Fruit fly (Drosophila melanogaster) whole organism, embryonic: Measurements from ENCODE around the gene CG31897.

Source experiments
- Awh ChIP-seq: fragments of 200-800 bp; sonication (Bioruptor generic); IDR thresholded peaks from 2 replicates; pipeline ENCODE4, ENCODE4 v1.3.6; 2022; ENCODE audit warnings: missing biosample characterization, missing genetic modification characterization
- B-H1 ChIP-seq: fragments of 200-800 bp; sonication (Bioruptor generic); IDR thresholded peaks from 3 replicates; pipeline ENCODE4 v1.3.6; 2022; ENCODE audit warnings: missing biosample characterization, missing genetic modification characterization
- CG10543 ChIP-seq: fragments of 200-800 bp; sonication (Bioruptor generic); optimal IDR thresholded peaks from 3 replicates; lab custom pipeline; 2017; ENCODE audit warnings: missing biosample characterization, mild to moderate bottlenecking, missing genetic modification characterization, moderate library complexity
- CG12769 ChIP-seq: fragments of 200-800 bp; sonication (Bioruptor generic); optimal IDR thresholded peaks from 2 replicates; lab custom pipeline; 2019; ENCODE audit warnings: missing biosample characterization, mild to moderate bottlenecking, missing genetic modification characterization, moderate library complexity
- CG13123 ChIP-seq: fragments of 200-800 bp; sonication (Bioruptor generic); optimal IDR thresholded peaks from 2 replicates; lab custom pipeline; 2016; ENCODE audit warnings: missing biosample characterization, missing genetic modification characterization
- CG13624 ChIP-seq: fragments of 200-800 bp; sonication (Bioruptor generic); optimal IDR thresholded peaks from 2 replicates; lab custom pipeline; 2016; ENCODE audit warnings: missing biosample characterization, missing genetic modification characterization
- CG15073 ChIP-seq: fragments of 200-800 bp; sonication (Bioruptor generic); optimal IDR thresholded peaks from 2 replicates; lab custom pipeline; 2016; ENCODE audit warnings: missing biosample characterization, missing genetic modification characterization
- CG16815 ChIP-seq: fragments of 200-800 bp; sonication (Bioruptor generic); optimal IDR thresholded peaks from 3 replicates; lab custom pipeline; 2017; ENCODE audit warnings: missing biosample characterization, mild to moderate bottlenecking, missing genetic modification characterization
- CG2199 ChIP-seq: fragments of 200-800 bp; sonication (Bioruptor generic); IDR thresholded peaks from 3 replicates; pipeline ENCODE4 v1.3.6; 2022; ENCODE audit warnings: missing biosample characterization, missing genetic modification characterization
- CG32767 ChIP-seq: fragments of 200-800 bp; sonication (Bioruptor generic); IDR thresholded peaks from 2 replicates; pipeline ENCODE4 v1.3.6; 2022; ENCODE audit warnings: missing biosample characterization, missing genetic modification characterization
- CG3407 ChIP-seq: fragments of 200-800 bp; sonication (Bioruptor generic); optimal IDR thresholded peaks from 2 replicates; lab custom pipeline; 2018; ENCODE audit warnings: missing biosample characterization, mild to moderate bottlenecking, missing genetic modification characterization
- CG34376 ChIP-seq: fragments of 200-800 bp; sonication (Bioruptor generic); optimal IDR thresholded peaks from 2 replicates; lab custom pipeline; 2018; ENCODE audit warnings: missing biosample characterization, mild to moderate bottlenecking, missing genetic modification characterization
- CG4730 ChIP-seq: fragments of 200-800 bp; sonication (Bioruptor generic); IDR thresholded peaks from 2 replicates; pipeline ENCODE4 v1.3.6; 2022; ENCODE audit warnings: missing biosample characterization, missing genetic modification characterization
- CG5953 ChIP-seq: fragments of 200-800 bp; sonication (Bioruptor generic); IDR thresholded peaks from 2 replicates; pipeline ENCODE4 v1.3.6; 2022; ENCODE audit warnings: missing biosample characterization, missing genetic modification characterization
- CG6791 ChIP-seq: fragments of 200-800 bp; sonication (Bioruptor generic); IDR thresholded peaks from 3 replicates; pipeline ENCODE4 v1.3.6; 2022; ENCODE audit warnings: missing biosample characterization, missing genetic modification characterization; ENCODE audit not compliant: partially characterized antibody
- CG6813 ChIP-seq: fragments of 200-800 bp; sonication (Bioruptor generic); optimal IDR thresholded peaks from 2 replicates; lab custom pipeline; 2017; ENCODE audit warnings: missing biosample characterization, missing genetic modification characterization, mild to moderate bottlenecking, moderate library complexity, missing genetic modification reagents
- CG8924 ChIP-seq: fragments of 200-800 bp; optimal IDR thresholded peaks from 3 replicates; lab custom pipeline; 2019; ENCODE audit warnings: missing biosample characterization, mild to moderate bottlenecking, missing genetic modification characterization, moderate library complexity
- CG8944 ChIP-seq: fragments of 200-800 bp; sonication (Bioruptor generic); optimal IDR thresholded peaks from 3 replicates; lab custom pipeline; 2016; ENCODE audit warnings: missing biosample characterization, missing genetic modification characterization
- Dbx ChIP-seq: fragments of 200-800 bp; sonication (Bioruptor generic); IDR thresholded peaks from 3 replicates; pipeline ENCODE4 v1.3.6; 2022; ENCODE audit warnings: missing biosample characterization, missing genetic modification characterization
- Doc3 ChIP-seq: fragments of 200-800 bp; sonication (Bioruptor generic); IDR thresholded peaks from 3 replicates; pipeline ENCODE4 v1.3.6; 2022; ENCODE audit warnings: missing biosample characterization, missing genetic modification characterization; ENCODE audit not compliant: partially characterized antibody
- Dp ChIP-seq: fragments of 200-800 bp; sonication (Bioruptor generic); optimal IDR thresholded peaks from 2 replicates; lab custom pipeline; 2018; ENCODE audit warnings: missing biosample characterization, mild to moderate bottlenecking, missing genetic modification characterization, moderate library complexity
- Fer3 ChIP-seq: fragments of 200-800 bp; sonication (Bioruptor generic); optimal IDR thresholded peaks from 2 replicates; lab custom pipeline; 2018; ENCODE audit warnings: missing biosample characterization, mild to moderate bottlenecking, missing genetic modification characterization, moderate library complexity
- Hr3 ChIP-seq: fragments of 200-800 bp; sonication (Bioruptor generic); optimal IDR thresholded peaks from 3 replicates; lab custom pipeline; 2016; ENCODE audit warnings: missing biosample characterization, missing genetic modification characterization
- Hr78 ChIP-seq, 2 experiments: fragments of 200-800 bp in 1 of 2; fragments of >200 bp in 1 of 2; sonication (Bioruptor generic) in 1 of 2; optimal IDR thresholded peaks; 2 replicates each; lab custom pipeline; 2017 to 2019; ENCODE audit warnings: missing biosample characterization in 2 of 2, missing genetic modification characterization in 2 of 2, mild to moderate bottlenecking in 1 of 2, moderate library complexity in 1 of 2
- Lpt ChIP-seq: fragments of >200 bp; optimal IDR thresholded peaks from 2 replicates; lab custom pipeline; 2018; ENCODE audit warnings: missing biosample characterization, missing genetic modification characterization
- Mes4 ChIP-seq: fragments of 200-800 bp; sonication (Bioruptor generic); optimal IDR thresholded peaks from 2 replicates; lab custom pipeline; 2016; ENCODE audit warnings: missing biosample characterization, missing genetic modification characterization
- NFAT ChIP-seq: fragments of 200-800 bp; sonication (Bioruptor generic); IDR thresholded peaks from 2 replicates; pipeline ENCODE4 v1.3.6; 2022; ENCODE audit warnings: missing biosample characterization, missing genetic modification characterization
- Ravus ChIP-seq: fragments of 200-800 bp; sonication (Bioruptor generic); IDR thresholded peaks from 2 replicates; pipeline ENCODE4 v1.3.6; 2022; ENCODE audit warnings: missing biosample characterization, missing genetic modification characterization
- Six4 ChIP-seq: fragments of 200-800 bp; sonication (Bioruptor generic); optimal IDR thresholded peaks from 2 replicates; lab custom pipeline; 2016; ENCODE audit warnings: missing biosample characterization, missing genetic modification characterization
- Sry-β ChIP-seq: fragments of 200-800 bp; sonication (Bioruptor generic); optimal IDR thresholded peaks from 2 replicates; lab custom pipeline; 2018; ENCODE audit warnings: missing biosample characterization, mild to moderate bottlenecking, missing genetic modification characterization, moderate library complexity
- Ssrp ChIP-seq: fragments of 200-800 bp; sonication (Bioruptor generic); optimal IDR thresholded peaks from 2 replicates; lab custom pipeline; 2018; ENCODE audit warnings: missing biosample characterization, mild to moderate bottlenecking, missing genetic modification characterization, moderate library complexity
- bsh ChIP-seq, 2 experiments: fragments of 200-800 bp; sonication (Bioruptor generic); optimal IDR thresholded peaks; 2 replicates each; lab custom pipeline; 2017 to 2018; ENCODE audit warnings: mild to moderate bottlenecking in 2 of 2, missing biosample characterization in 2 of 2, missing genetic modification characterization in 2 of 2, moderate library complexity in 1 of 2
- chm ChIP-seq: fragments of 200-800 bp; sonication (Bioruptor generic); IDR thresholded peaks from 2 replicates; pipeline ENCODE4 v1.3.6; 2022; ENCODE audit warnings: missing biosample characterization, missing genetic modification characterization
- chn ChIP-seq: fragments of 200-800 bp; sonication (Bioruptor generic); optimal IDR thresholded peaks from 2 replicates; lab custom pipeline; 2016; ENCODE audit warnings: missing biosample characterization, missing genetic modification characterization
- dmrt11E ChIP-seq: fragments of 200-800 bp; sonication (Bioruptor generic); optimal IDR thresholded peaks from 3 replicates; lab custom pipeline; 2018; ENCODE audit warnings: missing biosample characterization, mild to moderate bottlenecking, missing genetic modification characterization, moderate library complexity
- gcm2 ChIP-seq: fragments of 200-800 bp; sonication (Bioruptor generic); optimal IDR thresholded peaks from 2 replicates; lab custom pipeline; 2016; ENCODE audit warnings: missing biosample characterization, missing genetic modification characterization
- gfzf ChIP-seq: fragments of 200-800 bp; sonication (Bioruptor generic); optimal IDR thresholded peaks from 2 replicates; lab custom pipeline; 2016; ENCODE audit warnings: missing biosample characterization, mild to moderate bottlenecking, missing genetic modification characterization, moderate library complexity
- gsb ChIP-seq: fragments of 200-800 bp; sonication (Bioruptor generic); IDR thresholded peaks from 2 replicates; pipeline ENCODE4 v1.3.6; 2022; ENCODE audit warnings: missing biosample characterization, missing genetic modification characterization
- hth ChIP-seq: fragments of >200 bp; optimal IDR thresholded peaks from 2 replicates; lab custom pipeline; 2017; ENCODE audit warnings: inconsistent platforms
- inv ChIP-seq: fragments of 200-800 bp; sonication (Bioruptor generic); IDR thresholded peaks from 2 replicates; pipeline ENCODE4 v1.3.6; 2022; ENCODE audit warnings: missing biosample characterization, missing genetic modification characterization; ENCODE audit not compliant: partially characterized antibody
- ken ChIP-seq: fragments of 200-800 bp; sonication (Bioruptor generic); IDR thresholded peaks from 3 replicates; pipeline ENCODE4 v1.3.6; 2022; ENCODE audit warnings: missing biosample characterization, missing genetic modification characterization
- pfk ChIP-seq: fragments of 200-800 bp; sonication (Bioruptor generic); optimal IDR thresholded peaks from 2 replicates; lab custom pipeline; 2018; ENCODE audit warnings: missing biosample characterization, mild to moderate bottlenecking, missing genetic modification characterization, moderate library complexity
- psq ChIP-seq: fragments of 200-800 bp; sonication (Bioruptor generic); optimal IDR thresholded peaks from 2 replicates; lab custom pipeline; 2017; ENCODE audit warnings: missing biosample characterization, missing genetic modification characterization
- pzg ChIP-seq: fragments of 200-800 bp; sonication (Bioruptor generic); optimal IDR thresholded peaks from 3 replicates; lab custom pipeline; 2018; ENCODE audit warnings: missing biosample characterization, mild to moderate bottlenecking, missing genetic modification characterization, moderate library complexity
- repo ChIP-seq: fragments of 200-800 bp; sonication (Bioruptor generic); optimal IDR thresholded peaks from 2 replicates; lab custom pipeline; 2016; ENCODE audit warnings: missing biosample characterization, missing genetic modification characterization
- sens-2 ChIP-seq: fragments of 200-800 bp; sonication (Bioruptor generic); IDR thresholded peaks from 2 replicates; pipeline ENCODE4 v1.3.6; 2022; ENCODE audit warnings: missing biosample characterization, missing genetic modification characterization
- sqz ChIP-seq: fragments of 200-800 bp; sonication (Bioruptor generic); optimal IDR thresholded peaks from 3 replicates; lab custom pipeline; 2018; ENCODE audit warnings: missing biosample characterization, mild to moderate bottlenecking, missing genetic modification characterization
- ttk ChIP-seq: fragments of 200-800 bp; sonication (Bioruptor generic); IDR thresholded peaks from 2 replicates; pipeline ENCODE4 v2.1.2; 2022; ENCODE audit warnings: missing biosample characterization, missing genetic modification characterization
- unpg ChIP-seq: fragments of 200-800 bp; sonication (Bioruptor generic); optimal IDR thresholded peaks from 3 replicates; lab custom pipeline; 2018; ENCODE audit warnings: missing biosample characterization, mild to moderate bottlenecking, missing genetic modification characterization, moderate library complexity
- wek ChIP-seq: fragments of 200-800 bp; sonication (Bioruptor generic); optimal IDR thresholded peaks from 3 replicates; lab custom pipeline; 2018; ENCODE audit warnings: missing biosample characterization, mild to moderate bottlenecking, missing genetic modification characterization, moderate library complexity
- z ChIP-seq: fragments of 200-800 bp; sonication (Bioruptor generic); IDR thresholded peaks from 3 replicates; pipeline ENCODE4 v1.3.6; 2022; ENCODE audit warnings: missing biosample characterization, missing genetic modification characterization

Gene CG31897

dm6 chr2L:8478911-8479706 is 36.9 kb downstream of the CG31897 start (continued):
- TF ChIP-seq CG4730 (GFP tag; lab: Robert Waterston, UW), result no peak
- no peak for TF ChIP-seq CG3407 (GFP tag; lab: Kevin White, UChicago)
- no peak for TF ChIP-seq sens-2 (GFP tag; lab: Robert Waterston, UW)
- TF ChIP-seq dmrt11E (tag; lab: Kevin White, UChicago), result no peak
- TF ChIP-seq sqz, result peak; percentile 23
- no peak for TF ChIP-seq repo (GFP tag; lab: Kevin White, UChicago)
- no peak for TF ChIP-seq ttk (GFP tag; lab: Robert Waterston, UW)
- TF ChIP-seq CG15073 (GFP tag; lab: Kevin White, UChicago), result no peak
- peak in 1 of 2 experiments; percentile 96 for TF ChIP-seq bsh (GFP tag; optimal IDR thresholded peaks at IDR 0.05; lab: Kevin White, UChicago)
- TF ChIP-seq Dp (GFP tag; lab: Kevin White, UChicago), result no peak
- TF ChIP-seq gsb (GFP tag; lab: Robert Waterston, UW), result no peak
- no peak for TF ChIP-seq pzg (GFP tag; lab: Kevin White, UChicago)
- TF ChIP-seq CG13624 (GFP tag; lab: Kevin White, UChicago), result no peak
- TF ChIP-seq Hr3 (GFP tag; lab: Kevin White, UChicago), result no peak
- 0 out of 2 replicates have a peak, but pooled peaks have one; percentile 36 for TF ChIP-seq CG32767
- no peak for TF ChIP-seq pfk (GFP tag; lab: Kevin White, UChicago)
- no peak for TF ChIP-seq Mes4 (GFP tag; lab: Kevin White, UChicago)
- TF ChIP-seq z (GFP tag; lab: Robert Waterston, UW), result no peak
- TF ChIP-seq CG34376 (GFP tag; lab: Kevin White, UChicago), result no peak
- no peak for TF ChIP-seq gcm2 (GFP tag; lab: Kevin White, UChicago)
- peak; percentile 72; the same call in 1 of the 3 replicates for TF ChIP-seq CG2199
- no peak for TF ChIP-seq B-H1 (GFP tag; lab: Robert Waterston, UW)
- no peak for TF ChIP-seq psq (GFP tag; lab: Kevin White, UChicago)
- TF ChIP-seq CG5953, result no peak
- peak; percentile 29; the same call in 1 of the 3 replicates for TF ChIP-seq CG6791 (GFP tag; lab: Robert Waterston, UW)
- no peak for TF ChIP-seq Lpt
- TF ChIP-seq Ssrp (tag; lab: Kevin White, UChicago), result no peak
- no peak for TF ChIP-seq gfzf
- no peak for TF ChIP-seq CG16815 (GFP tag; lab: Kevin White, UChicago)
- no peak for TF ChIP-seq inv
- no peak for TF ChIP-seq Fer3 (tag; lab: Kevin White, UChicago)
- no peak for TF ChIP-seq CG13123
- no peak for TF ChIP-seq Dbx (GFP tag; lab: Robert Waterston, UW)
- TF ChIP-seq unpg, result no peak
- peak; percentile 41 for TF ChIP-seq CG12769 (tag; lab: Kevin White, UChicago)
- no peak for TF ChIP-seq hth (lab: Kevin White, UChicago)

- TF ChIP-seq chn (GFP tag; lab: Kevin White, UChicago) (no peak), wek (GFP tag; lab: Kevin White, UChicago) (no peak), chm (no peak), pfk (GFP tag; lab: Kevin White, UChicago) (no peak), CG6813 (GFP tag; lab: Kevin White, UChicago) (no peak), CG8944 (GFP tag; lab: Kevin White, UChicago) (no peak), CG16815 (GFP tag; lab: Kevin White, UChicago) (no peak), Sry-β (GFP tag; lab: Kevin White, UChicago) (no peak), Awh (GFP tag; lab: Robert Waterston, UW) (peak; percentile 42; the same call in 1 of the 2 replicates), Ssrp (tag; lab: Kevin White, UChicago) (no peak), CG8924 (no peak), ken (GFP tag; lab: Robert Waterston, UW) (no peak), Doc3 (GFP tag; lab: Robert Waterston, UW) (no peak), CG10543 (GFP tag; lab: Kevin White, UChicago) (no peak), Hr78 (GFP tag; optimal IDR thresholded peaks at IDR 0.05; lab: Kevin White, UChicago) (peak in 1 of 2 experiments; percentile 36), Ravus (no peak), Six4 (GFP tag; lab: Kevin White, UChicago) (no peak), NFAT (GFP tag; lab: Robert Waterston, UW) (no peak)
These were observed 38.6 kb downstream of the CG31897 start for dm6 chr2L:8480825-8481224.
